Worm (Caenorhabditis elegans): ENCODE results near the gene ndab-2.
A peak's percentile ranks its signal among the peaks of the same experiment; 100 is the strongest.

The ndab-2 gene

ce11 chrIII:7158709-7159108 lies 21.8 kb upstream of the ndab-2 start, which contains the start of gene nuo-4:
Gene nuo-4, minus strand, starts transcription at chrIII:7158809.
- TF ChIP-seq nhr-85 (tag) (no peak), nhr-90 (tag; optimal IDR thresholded peaks at IDR 0.05; ENCODE audit: poor library complexity) (no peak), jun-1 (tag; optimal IDR thresholded peaks at IDR 0.05) (no peak)

DNA sequence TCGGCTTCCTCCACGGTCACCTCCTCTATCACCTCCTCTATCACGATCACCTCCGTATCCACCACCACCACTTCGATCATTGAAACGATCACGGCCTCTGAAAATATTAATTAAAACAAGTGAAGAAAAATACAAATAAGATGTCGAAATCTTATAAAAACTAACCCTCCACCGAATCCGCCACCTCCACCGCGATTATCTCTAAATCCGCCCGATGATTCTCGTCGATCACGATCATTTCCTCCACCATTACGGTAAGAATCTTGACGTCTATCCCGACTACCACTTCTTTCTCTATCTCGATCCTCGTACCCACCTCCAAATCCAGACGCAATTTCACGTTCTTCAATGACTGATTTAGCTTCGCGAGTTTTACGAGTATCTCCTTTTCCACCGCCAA lies 21.3 kb upstream of the ndab-2 start:
- TF ChIP-seq blmp-1 (tag; optimal IDR thresholded peaks at IDR 0.05) (no peak), vab-15 (tag; optimal IDR thresholded peaks at IDR 0.05) (no peak), ama-1 (optimal IDR thresholded peaks at IDR 0.05) (no peak), mab-9 (GFP tag; IDR thresholded peaks at IDR 0.05) (no peak), nhr-12 (tag; optimal IDR thresholded peaks at IDR 0.05) (no peak), zag-1 (tag; optimal IDR thresholded peaks at IDR 0.05) (no peak), mep-1 (tag; optimal IDR thresholded peaks at IDR 0.05) (no peak)

- no peak for TF ChIP-seq sup-37 (GFP tag; optimal IDR thresholded peaks at IDR 0.05)
- TF ChIP-seq efl-1 (optimal IDR thresholded peaks at IDR 0.05) = no peak
- TF ChIP-seq efl-1 (GFP tag; optimal IDR thresholded peaks at IDR 0.05 in 1 of 2) = peak in 1 of 2 experiments; percentile 59
These were observed 19.5 kb upstream of the ndab-2 start, which contains the start of gene rnp-7 for ce11 chrIII:7161055-7161454. Gene rnp-7, minus strand, starts transcription at chrIII:7161155.

DNA sequence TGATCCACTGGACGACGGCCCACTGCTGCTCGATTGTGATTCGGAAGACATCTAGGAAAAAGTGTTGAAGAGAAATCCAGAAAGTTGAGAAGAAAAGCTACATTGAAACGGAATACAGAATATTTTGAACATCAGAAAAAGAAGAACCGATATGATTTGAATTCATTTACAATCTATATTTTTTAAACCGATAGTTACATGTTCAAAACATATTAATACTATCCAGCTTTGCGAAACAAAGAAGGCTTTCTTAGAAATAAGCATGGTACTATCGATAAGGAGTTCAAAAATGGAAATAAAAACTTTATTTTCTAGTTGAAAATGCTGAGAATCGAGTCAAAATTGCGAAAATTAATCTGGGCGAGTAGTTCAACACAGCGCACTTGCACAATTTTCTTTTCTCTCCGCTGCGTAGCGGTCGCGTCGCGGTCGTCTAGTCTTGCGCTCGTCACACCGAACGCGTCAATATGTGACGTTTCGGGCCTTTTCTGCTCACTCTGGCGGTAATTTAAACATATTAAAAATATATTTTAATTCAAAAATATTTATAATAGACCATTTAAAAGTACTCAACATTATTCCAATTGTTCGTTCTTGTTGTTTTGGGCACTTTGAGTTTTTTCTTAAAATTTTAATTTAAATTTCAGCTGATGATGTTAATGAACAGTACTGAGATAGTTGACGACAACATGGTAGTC lies 18.3 kb upstream of the ndab-2 start, which contains the start of the genes syf-2 and K04G7.1:
syf-2 (minus strand) TSS at position 51 of the 698 bp plus-strand sequence.
K04G7.1 (plus strand) TSS at position 648 of the 698 bp plus-strand sequence.
- peak; percentile 56 for TF ChIP-seq ama-1 (optimal IDR thresholded peaks at IDR 0.05)
- no peak for TF ChIP-seq unc-30 (tag; optimal IDR thresholded peaks at IDR 0.05)
- TF ChIP-seq fkh-10 (GFP tag; optimal IDR thresholded peaks at IDR 0.05) = peak; percentile 71
- TF ChIP-seq efl-3 (GFP tag; optimal IDR thresholded peaks at IDR 0.05) = no peak
- TF ChIP-seq egl-27 (tag; optimal IDR thresholded peaks at IDR 0.05) = peak; percentile 78 to 87
- peak; percentile 86 for TF ChIP-seq jun-1 (tag; optimal IDR thresholded peaks at IDR 0.05)
- peak; percentile 45 for TF ChIP-seq elt-2 (tag; optimal IDR thresholded peaks at IDR 0.05)
- TF ChIP-seq nhr-19 (GFP tag; conservative IDR thresholded peaks at IDR 0.05) = peak; percentile 90
- TF ChIP-seq lin-39 (tag; optimal IDR thresholded peaks at IDR 0.05) = peak; percentile 76
- no peak for TF ChIP-seq sox-4 (tag; optimal IDR thresholded peaks at IDR 0.05)
- peak; percentile 60 for TF ChIP-seq zip-4 (GFP tag; optimal IDR thresholded peaks at IDR 0.05)
- peak; percentile 92 for TF ChIP-seq snu-23 (GFP tag; optimal IDR thresholded peaks at IDR 0.05)
- TF ChIP-seq F16B12.6 (tag; optimal IDR thresholded peaks at IDR 0.05) = peak; percentile 60
- TF ChIP-seq nhr-76 (tag; optimal IDR thresholded peaks at IDR 0.05) = no peak
- TF ChIP-seq C16A3.4 (tag; optimal IDR thresholded peaks at IDR 0.05) = peak; percentile 93
- peak; percentile 93 for TF ChIP-seq skn-1 (tag; optimal IDR thresholded peaks at IDR 0.05)
- TF ChIP-seq hlh-4 (tag; optimal IDR thresholded peaks at IDR 0.05) = no peak
- TF ChIP-seq nhr-71 (tag; optimal IDR thresholded peaks at IDR 0.05) = peak; percentile 95
- peak; percentile 70 for TF ChIP-seq nhr-11 (tag; optimal IDR thresholded peaks at IDR 0.05)
- TF ChIP-seq ceh-88 (GFP tag; IDR thresholded peaks at IDR 0.05) = peak; percentile 72; the same call in 1 of the 2 replicates
- TF ChIP-seq lin-35 (GFP tag; optimal IDR thresholded peaks at IDR 0.05) = peak; percentile 93 to 96
- peak; percentile 85 for TF ChIP-seq egl-13 (tag; optimal IDR thresholded peaks at IDR 0.05)
- TF ChIP-seq xbp-1 (tag; optimal IDR thresholded peaks at IDR 0.05) = peak; percentile 91
- peak; percentile 86 for TF ChIP-seq mep-1 (tag; optimal IDR thresholded peaks at IDR 0.05)
- peak; percentile 62 for TF ChIP-seq mef-2 (tag; optimal IDR thresholded peaks at IDR 0.05)
- TF ChIP-seq isw-1 (GFP tag; IDR thresholded peaks at IDR 0.05) = peak; percentile 90
- no peak for TF ChIP-seq nhr-84 (tag; optimal IDR thresholded peaks at IDR 0.05)
- TF ChIP-seq aha-1 (tag; optimal IDR thresholded peaks at IDR 0.05) = peak; percentile 72
- no peak for TF ChIP-seq vab-15 (tag; optimal IDR thresholded peaks at IDR 0.05)
- peak; percentile 99 for TF ChIP-seq lin-15B (tag; optimal IDR thresholded peaks at IDR 0.05)
- peak; percentile 8 for TF ChIP-seq aly-2 (tag; optimal IDR thresholded peaks at IDR 0.05)
- peak in 3 of 6 experiments; percentile 58 to 89 (median 59) for TF ChIP-seq elt-3 (tag; optimal IDR thresholded peaks at IDR 0.05)
- peak; percentile 20 for TF ChIP-seq zag-1 (tag; optimal IDR thresholded peaks at IDR 0.05)
- TF ChIP-seq lir-3 (tag; optimal IDR thresholded peaks at IDR 0.05; ENCODE audit: poor library complexity) = peak; percentile 62
- TF ChIP-seq pqm-1 (tag; optimal IDR thresholded peaks at IDR 0.05) = no peak
- peak in 1 of 2 experiments; percentile 57 for TF ChIP-seq ztf-11 (tag; optimal IDR thresholded peaks at IDR 0.05)
- TF ChIP-seq nhr-12 (tag; optimal IDR thresholded peaks at IDR 0.05) = no peak
- peak; percentile 77 for TF ChIP-seq ztf-4 (tag; optimal IDR thresholded peaks at IDR 0.05)
- TF ChIP-seq lin-14 (GFP tag; optimal IDR thresholded peaks at IDR 0.05) = peak; percentile 95

Measured in whole organism, L1 larva.